Worm (Caenorhabditis elegans): ENCODE results near the gene dpl-1.

The dpl-1 gene

DNA sequence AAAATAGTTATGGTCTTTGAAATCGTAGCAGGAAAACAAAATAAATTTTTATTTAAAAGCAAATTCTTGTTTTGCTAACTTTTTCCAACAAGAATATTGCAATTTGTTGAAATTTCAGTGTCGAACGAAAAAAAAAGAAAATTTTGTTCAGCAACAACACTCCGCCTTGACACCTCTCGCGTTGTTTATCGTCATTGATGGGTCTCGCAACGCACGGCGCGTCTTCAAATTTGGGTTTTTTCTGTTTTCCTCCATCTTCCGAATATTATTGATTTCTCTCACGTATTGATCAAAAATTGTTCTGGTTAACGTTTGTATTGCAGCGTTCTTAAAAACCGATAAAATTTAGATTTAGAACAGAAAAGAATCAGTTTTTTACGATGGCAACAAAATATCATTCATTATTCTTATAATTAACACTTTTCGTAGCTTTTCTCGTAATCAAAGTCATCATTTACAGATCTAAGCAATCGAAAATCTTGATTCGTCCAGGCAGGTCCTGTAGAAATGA is at the start of gene dpl-1:
Gene dpl-1 (plus strand): TSS at position 461 of the 511 bp plus-strand sequence.
- TF ChIP-seq nhr-23 (tag; optimal IDR thresholded peaks at IDR 0.05) (no peak), nhr-237 (tag; optimal IDR thresholded peaks at IDR 0.05) (no peak), nhr-10 (tag; optimal IDR thresholded peaks at IDR 0.05) (no peak), F13H6.1 (tag; optimal IDR thresholded peaks at IDR 0.05) (no peak), nhr-129 (tag; optimal IDR thresholded peaks at IDR 0.05) (peak; percentile 35), unc-62 (GFP tag; optimal IDR thresholded peaks at IDR 0.05) (no peak), elt-1 (tag; optimal IDR thresholded peaks at IDR 0.05) (no peak), snpc-4 (tag; optimal IDR thresholded peaks at IDR 0.05) (no peak), sma-3 (GFP tag; optimal IDR thresholded peaks at IDR 0.05) (no peak), lin-39 (tag; optimal IDR thresholded peaks at IDR 0.05) (no peak), C34F6.9 (tag; optimal IDR thresholded peaks at IDR 0.05) (peak; percentile 60), ztf-11 (tag; optimal IDR thresholded peaks at IDR 0.05) (no peak), gmeb-1 (tag; optimal IDR thresholded peaks at IDR 0.05) (peak; percentile 76), egl-27 (tag; optimal IDR thresholded peaks at IDR 0.05) (no peak), lin-13 (GFP tag; optimal IDR thresholded peaks at IDR 0.05) (peak; percentile 9), nhr-25 (tag; optimal IDR thresholded peaks at IDR 0.05) (no peak), lsy-2 (tag; optimal IDR thresholded peaks at IDR 0.05) (peak in 1 of 2 experiments; percentile 68), dmd-4 (tag; optimal IDR thresholded peaks at IDR 0.05) (no peak), nhr-11 (tag; optimal IDR thresholded peaks at IDR 0.05) (no peak)

DNA sequence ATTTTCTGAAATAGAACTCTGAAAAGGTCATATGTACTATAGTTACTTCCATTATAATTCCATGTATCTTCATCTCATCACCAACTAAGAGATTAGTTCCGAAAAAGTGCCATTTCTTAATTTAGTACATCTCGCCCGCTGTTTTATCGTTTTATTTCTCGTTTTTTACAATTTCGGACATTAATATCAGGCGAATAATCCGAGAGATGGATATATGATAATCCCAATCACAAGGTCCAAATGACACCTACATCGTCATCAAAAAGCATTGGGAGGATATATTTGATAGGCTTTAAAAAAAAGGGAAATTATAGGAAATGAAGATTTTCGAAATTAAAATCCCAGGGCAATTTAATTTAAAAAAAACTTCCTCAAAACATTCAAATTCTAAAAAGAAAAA is 49.4 kb upstream of the dpl-1 start:
- no peak for TF ChIP-seq nhr-25 (tag; optimal IDR thresholded peaks at IDR 0.05)
- no peak for TF ChIP-seq ceh-16 (tag; optimal IDR thresholded peaks at IDR 0.05)
- TF ChIP-seq nhr-23 (tag; optimal IDR thresholded peaks at IDR 0.05) = no peak
- no peak for TF ChIP-seq nhr-10 (tag; optimal IDR thresholded peaks at IDR 0.05)
- no peak for TF ChIP-seq ama-1 (optimal IDR thresholded peaks at IDR 0.05)
- no peak for TF ChIP-seq ceh-82 (tag; optimal IDR thresholded peaks at IDR 0.05)

DNA sequence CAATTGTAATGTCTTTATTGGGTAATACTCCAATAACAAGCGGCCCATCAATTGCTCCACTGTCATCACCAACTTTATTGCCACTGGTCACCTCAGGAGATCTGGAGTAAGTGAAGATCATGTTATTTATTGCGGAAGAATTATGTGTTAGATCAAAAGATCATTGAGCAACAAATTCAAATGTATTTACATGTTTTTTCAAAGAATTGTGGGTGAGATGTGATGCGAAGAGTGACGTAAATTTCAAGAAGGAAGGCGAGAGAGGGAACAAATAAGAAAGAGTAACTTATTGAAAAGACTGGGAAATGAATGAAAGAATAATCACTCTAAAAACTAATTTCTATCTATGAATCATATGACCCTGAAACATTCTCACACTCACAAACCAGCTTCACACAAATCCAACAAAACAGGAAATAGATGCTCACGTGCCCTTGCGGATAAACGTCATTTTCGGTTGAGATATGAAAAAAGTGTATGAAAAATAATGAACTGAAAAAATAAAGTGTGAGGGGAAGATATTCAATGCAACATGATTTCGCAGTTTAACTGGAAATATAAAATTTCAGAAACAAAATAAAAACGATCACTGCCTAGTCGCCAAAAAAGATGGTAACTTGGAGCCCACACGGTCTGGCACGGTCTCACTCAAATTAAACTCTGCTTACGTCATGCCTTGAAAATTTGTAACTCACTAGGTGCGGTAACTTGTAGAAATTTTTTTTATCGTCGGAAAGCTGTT is 48.7 kb upstream of the dpl-1 start:
- TF ChIP-seq nhr-10 (tag; optimal IDR thresholded peaks at IDR 0.05) (no peak), sma-3 (GFP tag; optimal IDR thresholded peaks at IDR 0.05) (no peak), ztf-4 (tag; optimal IDR thresholded peaks at IDR 0.05) (peak; percentile 25), lsy-2 (tag; optimal IDR thresholded peaks at IDR 0.05) (peak in 1 of 2 experiments; percentile 6), dmd-4 (tag; optimal IDR thresholded peaks at IDR 0.05) (no peak), sma-9 (GFP tag; optimal IDR thresholded peaks at IDR 0.05) (peak; percentile 42), sma-9 (tag; optimal IDR thresholded peaks at IDR 0.05) (no peak)

DNA sequence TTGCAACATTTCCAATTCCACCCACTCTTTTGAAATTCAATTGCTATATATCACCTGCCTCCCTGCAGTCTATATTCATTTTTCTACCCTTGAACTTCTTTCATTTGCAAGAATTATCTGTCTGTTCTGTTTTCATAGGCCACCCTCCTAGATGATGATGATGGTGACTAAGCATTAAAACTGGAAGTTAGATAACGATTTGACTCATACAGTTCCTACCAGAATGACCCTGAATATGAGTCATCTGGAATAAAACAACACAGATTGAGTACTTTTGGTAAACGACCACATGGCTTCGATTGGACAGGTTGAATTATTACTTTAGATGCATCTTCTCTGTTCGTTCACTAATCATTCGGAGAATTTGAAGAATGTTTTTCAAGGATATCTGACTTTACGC is 45.4 kb upstream of the dpl-1 start:
- TF ChIP-seq alr-1 (tag; optimal IDR thresholded peaks at IDR 0.05) (no peak), elt-1 (tag; optimal IDR thresholded peaks at IDR 0.05) (no peak), fos-1 (tag; optimal IDR thresholded peaks at IDR 0.05) (peak; percentile 50), lin-11 (tag; optimal IDR thresholded peaks at IDR 0.05) (no peak), snpc-4 (tag; optimal IDR thresholded peaks at IDR 0.05) (no peak), sma-3 (GFP tag; optimal IDR thresholded peaks at IDR 0.05) (peak; percentile 51)

DNA sequence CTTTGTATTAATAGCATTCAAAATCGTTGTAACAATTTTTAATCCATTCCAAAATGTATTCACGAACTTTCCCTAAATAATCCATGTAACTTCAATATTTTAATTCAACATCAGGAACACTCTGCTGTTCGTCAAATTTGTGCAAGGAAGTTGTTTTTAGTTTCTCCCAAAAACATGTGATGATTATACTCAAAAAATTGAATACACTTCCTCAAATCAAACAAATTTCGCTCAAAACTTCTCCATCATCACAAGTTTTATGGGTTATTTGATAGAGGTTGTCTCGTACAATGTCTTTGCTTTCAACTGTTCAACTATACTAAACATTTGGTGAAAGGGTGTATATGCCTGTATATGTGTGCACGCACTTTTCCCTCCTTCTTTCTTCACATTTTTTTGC is 44.7 kb upstream of the dpl-1 start:
- TF ChIP-seq ceh-16 (tag; optimal IDR thresholded peaks at IDR 0.05) (no peak), fos-1 (tag; optimal IDR thresholded peaks at IDR 0.05) (peak; percentile 48)

DNA sequence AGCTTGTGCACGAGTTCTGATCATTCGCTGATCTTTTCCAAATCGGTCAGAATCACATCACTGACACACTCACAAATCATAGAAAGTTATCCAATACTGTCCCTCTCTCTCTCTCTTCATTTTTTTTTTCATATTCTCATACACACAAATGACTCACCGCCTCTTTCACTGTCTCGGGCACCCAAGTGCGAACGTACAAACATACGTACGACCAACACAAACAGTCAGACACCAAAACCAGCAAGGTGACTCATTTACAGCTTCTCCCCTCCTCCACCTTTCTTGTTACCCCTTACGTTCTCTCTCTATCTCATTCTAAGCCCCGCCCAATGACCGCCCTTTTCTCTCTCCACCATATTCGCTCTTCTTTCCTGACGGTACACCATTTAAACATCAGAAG is 42.7 kb upstream of the dpl-1 start:
- TF ChIP-seq ztf-4 (tag; optimal IDR thresholded peaks at IDR 0.05) (no peak), blmp-1 (tag; optimal IDR thresholded peaks at IDR 0.05; ENCODE audit: insufficient read depth) (peak; percentile 16), nhr-11 (tag; optimal IDR thresholded peaks at IDR 0.05) (no peak), fos-1 (tag; optimal IDR thresholded peaks at IDR 0.05) (peak; percentile 96)

DNA sequence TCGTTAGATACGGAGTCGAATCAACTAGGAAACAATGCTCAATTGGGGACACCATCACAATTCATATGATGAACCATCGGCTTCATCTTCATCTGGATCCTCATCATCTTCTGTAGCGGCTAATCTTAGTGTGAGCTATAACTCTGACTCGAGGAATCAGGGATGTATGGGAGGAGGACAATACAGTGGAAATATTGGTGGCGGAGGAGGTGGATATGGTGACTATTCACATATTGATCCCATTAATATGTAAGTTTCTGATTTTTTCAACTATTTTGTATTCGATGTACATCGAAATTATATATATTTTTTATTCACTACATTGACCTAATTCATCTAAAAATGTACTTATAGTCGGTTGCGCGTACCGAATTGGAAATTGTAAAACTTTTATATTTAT is 42.3 kb upstream of the dpl-1 start:
- TF ChIP-seq dmd-4 (tag; optimal IDR thresholded peaks at IDR 0.05) (no peak), lsy-2 (tag; optimal IDR thresholded peaks at IDR 0.05) (no peak), ama-1 (optimal IDR thresholded peaks at IDR 0.05) (peak; percentile 70), snpc-4 (tag; optimal IDR thresholded peaks at IDR 0.05) (no peak), zag-1 (tag; optimal IDR thresholded peaks at IDR 0.05) (no peak), gmeb-1 (tag; optimal IDR thresholded peaks at IDR 0.05) (no peak)
